Worm (Caenorhabditis elegans) whole organism, mixed stage, embryonic: ENCODE measurements around the gene str-238.

Experiments
- M03D4.4 ChIP-seq: sonication (generic microtip); optimal IDR thresholded peaks from 2 replicates; lab custom pipeline; 2017; ENCODE audit warnings: mild to moderate bottlenecking, missing genetic modification characterization, missing compliant biosample characterization
- bed-3 ChIP-seq: fragments of 200-800 bp; sonication (Bioruptor generic); optimal IDR thresholded peaks from 3 replicates; lab custom pipeline; 2018; ENCODE audit warnings: mild to moderate bottlenecking, missing genetic modification characterization, moderate library complexity, missing compliant biosample characterization
- blmp-1 ChIP-seq: fragments of 150-350 bp; optimal IDR thresholded peaks from 2 replicates; lab custom pipeline; 2014; ENCODE audit warnings: missing biosample characterization, missing genetic modification characterization
- ceh-39 ChIP-seq: fragments of 150-350 bp; optimal IDR thresholded peaks from 2 replicates; lab custom pipeline; 2014; ENCODE audit warnings: missing biosample characterization, missing genetic modification characterization
- ceh-43 ChIP-seq: fragments of 200-800 bp; sonication (Bioruptor generic); optimal IDR thresholded peaks from 2 replicates; lab custom pipeline; 2018; ENCODE audit warnings: mild to moderate bottlenecking, missing genetic modification characterization, moderate library complexity, missing compliant biosample characterization
- ceh-83 ChIP-seq: fragments of 200-800 bp; sonication (Bioruptor generic); optimal IDR thresholded peaks from 2 replicates; lab custom pipeline; 2018; ENCODE audit warnings: mild to moderate bottlenecking, missing genetic modification characterization, missing compliant biosample characterization
- ces-1 ChIP-seq: fragments of 150-350 bp; optimal IDR thresholded peaks from 2 replicates; lab custom pipeline; 2014; ENCODE audit warnings: missing biosample characterization, missing genetic modification reagents, missing genetic modification characterization
- cnd-1 ChIP-seq: fragments of 200-800 bp; sonication (Bioruptor generic); optimal IDR thresholded peaks from 2 replicates; lab custom pipeline; 2018; ENCODE audit warnings: mild to moderate bottlenecking, missing genetic modification characterization, missing compliant biosample characterization
- drap-1 ChIP-seq: fragments of 200-800 bp; sonication (Bioruptor generic); optimal IDR thresholded peaks from 3 replicates; lab custom pipeline; 2018; ENCODE audit warnings: mild to moderate bottlenecking, missing genetic modification characterization, missing compliant biosample characterization
- elt-1 ChIP-seq: sonication (generic microtip); optimal IDR thresholded peaks from 2 replicates; lab custom pipeline; 2017; ENCODE audit warnings: missing genetic modification characterization, mild to moderate bottlenecking, missing compliant biosample characterization, antibody characterized with exemption, moderate library complexity, borderline replicate concordance; ENCODE audit not compliant: insufficient read depth
- elt-3 ChIP-seq: fragments of 150-350 bp; optimal IDR thresholded peaks from 2 replicates; lab custom pipeline; 2014; ENCODE audit warnings: missing biosample characterization, missing genetic modification characterization
- flh-1 ChIP-seq: fragments of 200-800 bp; sonication (Bioruptor generic); optimal IDR thresholded peaks from 2 replicates; lab custom pipeline; 2018; ENCODE audit warnings: mild to moderate bottlenecking, missing genetic modification characterization, moderate library complexity, missing compliant biosample characterization
- ham-2 ChIP-seq: fragments of 200-800 bp; sonication (Bioruptor generic); optimal IDR thresholded peaks from 2 replicates; lab custom pipeline; 2018; ENCODE audit warnings: mild to moderate bottlenecking, missing genetic modification characterization, missing compliant biosample characterization
- hlh-1 ChIP-seq: fragments of 150-350 bp; optimal IDR thresholded peaks from 2 replicates; lab custom pipeline; 2014; ENCODE audit warnings: missing biosample characterization, missing genetic modification reagents, missing genetic modification characterization
- lin-13 ChIP-seq: fragments of 150-350 bp; optimal IDR thresholded peaks from 2 replicates; lab custom pipeline; 2014; ENCODE audit warnings: missing biosample characterization, missing genetic modification characterization
- lin-32 ChIP-seq: fragments of 200-800 bp; sonication (Bioruptor generic); optimal IDR thresholded peaks from 2 replicates; lab custom pipeline; 2018; ENCODE audit warnings: mild to moderate bottlenecking, missing genetic modification characterization, missing compliant biosample characterization
- lsy-2 ChIP-seq: fragments of 150-350 bp; optimal IDR thresholded peaks from 2 replicates; lab custom pipeline; 2014; ENCODE audit warnings: missing biosample characterization, missing genetic modification characterization
- mab-5 ChIP-seq: fragments of 150-350 bp; optimal IDR thresholded peaks from 2 replicates; lab custom pipeline; 2014; ENCODE audit warnings: missing biosample characterization, missing genetic modification characterization
- mep-1 ChIP-seq: fragments of 150-350 bp; optimal IDR thresholded peaks from 2 replicates; lab custom pipeline; 2017; ENCODE audit warnings: missing biosample characterization, missing genetic modification reagents, missing genetic modification characterization, inconsistent platforms
- mls-2 ChIP-seq: sonication (generic microtip); optimal IDR thresholded peaks from 2 replicates; lab custom pipeline; 2016; ENCODE audit warnings: mild to moderate bottlenecking, missing genetic modification characterization, moderate library complexity, missing compliant biosample characterization
- nhr-12 ChIP-seq: fragments of 150-350 bp; optimal IDR thresholded peaks from 2 replicates; lab custom pipeline; 2014; ENCODE audit warnings: missing biosample characterization, missing genetic modification characterization
- nhr-2 ChIP-seq: fragments of 150-350 bp; optimal IDR thresholded peaks from 2 replicates; lab custom pipeline; 2014; ENCODE audit warnings: missing biosample characterization, missing genetic modification characterization
- nhr-237 ChIP-seq: fragments of 150-350 bp; optimal IDR thresholded peaks from 2 replicates; lab custom pipeline; 2014; ENCODE audit warnings: missing biosample characterization, missing genetic modification characterization
- nhr-28 ChIP-seq: fragments of 150-350 bp; optimal IDR thresholded peaks from 2 replicates; lab custom pipeline; 2014; ENCODE audit warnings: missing biosample characterization, missing genetic modification characterization
- nhr-76 ChIP-seq: sonication (generic microtip); optimal IDR thresholded peaks from 2 replicates; lab custom pipeline; 2017; ENCODE audit warnings: missing biosample characterization, missing genetic modification characterization
- pha-4 ChIP-seq: fragments of 150-350 bp; optimal IDR thresholded peaks from 2 replicates; lab custom pipeline; 2018; ENCODE audit warnings: missing biosample characterization, missing genetic modification reagents, missing genetic modification characterization
- sem-2 ChIP-seq: fragments of 200-800 bp; sonication (Bioruptor generic); optimal IDR thresholded peaks from 2 replicates; lab custom pipeline; 2018; ENCODE audit warnings: mild to moderate bottlenecking, missing genetic modification characterization, missing compliant biosample characterization
- snpc-4 ChIP-seq: fragments of 150-350 bp; optimal IDR thresholded peaks from 2 replicates; lab custom pipeline; 2014; ENCODE audit warnings: missing biosample characterization, missing genetic modification characterization
- sptf-1 ChIP-seq: sonication (generic microtip); optimal IDR thresholded peaks from 2 replicates; lab custom pipeline; 2017; ENCODE audit warnings: mild to moderate bottlenecking, missing genetic modification characterization, moderate library complexity, missing compliant biosample characterization
- tbx-8 ChIP-seq: fragments of 200-800 bp; sonication (Bioruptor generic); optimal IDR thresholded peaks from 2 replicates; lab custom pipeline; 2018; ENCODE audit warnings: mild to moderate bottlenecking, missing genetic modification characterization, moderate library complexity, missing compliant biosample characterization
- unc-120 ChIP-seq: sonication (generic microtip); optimal IDR thresholded peaks from 2 replicates; lab custom pipeline; 2017; ENCODE audit warnings: missing genetic modification characterization, missing compliant biosample characterization; ENCODE audit not compliant: poor library complexity, severe bottlenecking
- unc-39 ChIP-seq: fragments of 150-350 bp; optimal IDR thresholded peaks from 2 replicates; lab custom pipeline; 2014; ENCODE audit warnings: missing biosample characterization, missing genetic modification characterization
- unc-62 ChIP-seq: fragments of 150-350 bp; optimal IDR thresholded peaks from 2 replicates; lab custom pipeline; 2014; ENCODE audit warnings: missing biosample characterization, missing genetic modification reagents, missing genetic modification characterization
- zip-8 ChIP-seq: fragments of 150-350 bp; optimal IDR thresholded peaks from 2 replicates; lab custom pipeline; 2014; ENCODE audit warnings: missing biosample characterization, missing genetic modification characterization
- ztf-11 ChIP-seq: fragments of 150-350 bp; optimal IDR thresholded peaks from 2 replicates; lab custom pipeline; 2014; ENCODE audit warnings: missing biosample characterization, missing genetic modification characterization

The str-238 gene

DNA sequence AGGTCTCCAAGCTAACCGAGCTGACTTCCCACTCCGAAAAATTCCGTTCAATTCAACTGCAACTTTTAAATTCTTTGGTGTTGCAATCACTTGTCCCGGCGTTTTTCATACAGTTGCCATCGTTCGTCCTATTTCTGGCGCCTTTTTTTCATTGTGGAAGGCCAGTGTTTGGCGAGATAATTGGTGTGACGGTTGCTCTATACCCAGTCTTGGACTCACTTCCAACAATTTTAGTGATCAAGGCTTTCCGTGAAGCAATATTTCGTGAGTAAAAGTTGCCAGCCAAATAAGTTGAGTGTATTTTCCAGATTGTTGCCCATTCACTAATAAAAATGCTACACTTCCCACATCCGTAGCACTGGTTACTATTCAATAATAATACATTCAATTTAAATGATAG is 7.4 kb downstream of the str-238 start:
- no peak for TF ChIP-seq flh-1
- no peak for TF ChIP-seq elt-1 (tag; lab: Kevin White, UChicago)
- no peak for TF ChIP-seq sem-2 (GFP tag; lab: Kevin White, UChicago)
- no peak for TF ChIP-seq drap-1 (GFP tag; lab: Kevin White, UChicago)
- TF ChIP-seq lin-13, result no peak
- TF ChIP-seq nhr-76 (tag; lab: Kevin White, UChicago), result no peak
- TF ChIP-seq elt-3, result no peak
- no peak for TF ChIP-seq ztf-11 (tag; lab: Kevin White, UChicago)

DNA sequence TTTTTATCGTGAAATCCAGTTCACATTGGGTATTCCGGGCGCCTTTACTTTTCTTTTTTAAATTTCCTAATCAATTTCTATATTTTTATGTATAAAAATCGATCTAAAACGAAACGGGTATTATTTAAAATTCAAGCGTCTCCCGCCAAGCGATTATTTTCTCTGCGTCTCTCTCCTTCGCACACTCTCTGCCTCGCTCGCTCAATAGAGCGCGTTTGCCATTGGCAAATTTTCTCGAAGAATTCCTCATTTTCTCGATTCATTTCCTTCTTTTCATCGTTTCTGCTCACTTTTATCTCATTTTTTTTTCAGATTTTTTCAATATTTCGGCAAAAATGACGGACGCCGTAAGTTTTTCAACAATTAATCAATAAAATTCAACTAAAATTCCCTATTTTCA is 8.4 kb downstream of the str-238 start, which contains the start of gene sti-1:
Gene sti-1 (plus strand): TSS at position 263 of the 400 bp plus-strand sequence.
- TF ChIP-seq lin-13 (peak; percentile 69), flh-1 (no peak), hlh-1 (peak; percentile 19), drap-1 (GFP tag; lab: Kevin White, UChicago) (no peak), cnd-1 (tag; lab: Kevin White, UChicago) (no peak), pha-4 (tag; lab: Kevin White, UChicago) (peak; percentile 70), unc-62 (peak; percentile 48), tbx-8 (GFP tag; lab: Kevin White, UChicago) (no peak), ceh-39 (peak; percentile 84), lin-32 (no peak), nhr-2 (peak; percentile 38), ztf-11 (tag; lab: Kevin White, UChicago) (no peak), bed-3 (GFP tag; lab: Kevin White, UChicago) (no peak), ces-1 (GFP tag; lab: Kevin White, UChicago) (peak; percentile 78), mep-1 (peak; percentile 94), ham-2 (no peak), mls-2 (tag; lab: Kevin White, UChicago) (peak; percentile 26), sptf-1 (tag; lab: Kevin White, UChicago) (peak; percentile 49), unc-120 (tag; lab: Kevin White, UChicago) (peak; percentile 50), lsy-2 (tag; lab: Kevin White, UChicago) (peak; percentile 78), blmp-1 (tag; lab: Kevin White, UChicago) (no peak), ceh-43 (GFP tag; lab: Kevin White, UChicago) (no peak), unc-39 (tag; lab: Kevin White, UChicago) (no peak), nhr-28 (tag; lab: Kevin White, UChicago) (no peak), M03D4.4 (tag; lab: Kevin White, UChicago) (peak; percentile 5), snpc-4 (tag; lab: Kevin White, UChicago) (no peak), mab-5 (tag; lab: Kevin White, UChicago) (peak; percentile 77), elt-3 (no peak), sem-2 (GFP tag; lab: Kevin White, UChicago) (no peak), nhr-76 (tag; lab: Kevin White, UChicago) (no peak), zip-8 (tag; lab: Kevin White, UChicago) (no peak), elt-1 (tag; lab: Kevin White, UChicago) (no peak), nhr-12 (no peak), ceh-83 (GFP tag; lab: Kevin White, UChicago) (no peak), nhr-237 (peak; percentile 87)

DNA sequence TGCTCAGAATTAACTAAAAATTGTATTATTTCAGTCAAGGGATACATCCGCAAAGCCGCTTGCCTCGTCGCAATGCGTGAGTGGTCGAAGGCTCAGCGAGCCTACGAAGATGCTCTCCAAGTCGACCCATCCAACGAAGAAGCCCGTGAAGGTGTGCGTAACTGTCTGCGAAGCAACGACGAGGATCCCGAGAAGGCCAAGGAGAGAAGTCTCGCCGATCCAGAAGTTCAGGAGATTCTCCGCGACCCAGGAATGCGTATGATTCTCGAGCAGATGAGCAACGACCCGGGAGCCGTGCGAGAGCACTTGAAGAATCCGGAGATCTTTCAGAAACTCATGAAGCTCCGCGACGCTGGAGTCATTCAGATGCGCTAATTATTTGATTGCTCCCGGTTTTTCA is 9.5 kb downstream of the str-238 start:
- no peak for TF ChIP-seq lsy-2 (tag; lab: Kevin White, UChicago)
- TF ChIP-seq nhr-237, result no peak
- no peak for TF ChIP-seq elt-1 (tag; lab: Kevin White, UChicago)
- no peak for TF ChIP-seq cnd-1 (tag; lab: Kevin White, UChicago)
- TF ChIP-seq ceh-43 (GFP tag; lab: Kevin White, UChicago), result no peak
- no peak for TF ChIP-seq ztf-11 (tag; lab: Kevin White, UChicago)
- TF ChIP-seq drap-1 (GFP tag; lab: Kevin White, UChicago), result no peak
- no peak for TF ChIP-seq bed-3 (GFP tag; lab: Kevin White, UChicago)
- no peak for TF ChIP-seq sptf-1 (tag; lab: Kevin White, UChicago)
- no peak for TF ChIP-seq pha-4 (tag; lab: Kevin White, UChicago)
- no peak for TF ChIP-seq tbx-8 (GFP tag; lab: Kevin White, UChicago)
